Fruit fly (Drosophila melanogaster) ovary, adult (tissue): ENCODE results near the gene fig.

Experiments used
- CG17801 ChIP-seq: fragments of 200-800 bp; optimal IDR thresholded peaks from 2 replicates; lab custom pipeline; 2019; ENCODE audit warnings: missing biosample characterization, mild to moderate bottlenecking, missing genetic modification characterization, moderate library complexity; ENCODE audit not compliant: partially characterized antibody

Gene fig

dm6 chr3R:29772090-29772794 lies 8.0 kb downstream of the fig start:
- no peak for TF ChIP-seq CG17801 (GFP tag; lab: Kevin White, UChicago)

dm6 chr3R:29771645-29772089 lies 8.6 kb downstream of the fig start:
- no peak for TF ChIP-seq CG17801 (GFP tag; lab: Kevin White, UChicago)

dm6 chr3R:29770930-29771329 lies 9.3 kb downstream of the fig start:
- no peak for TF ChIP-seq CG17801 (GFP tag; lab: Kevin White, UChicago)

- TF ChIP-seq CG17801 (GFP tag; lab: Kevin White, UChicago), result no peak
Measured at dm6 chr3R:29767236-29767635, 13.0 kb downstream of the fig start.

dm6 chr3R:29765267-29766095 lies 14.8 kb downstream of the fig start, which contains the start of gene kay:
TSS of gene kay (plus strand) at chr3R:29765995.
- TF ChIP-seq CG17801 (GFP tag; lab: Kevin White, UChicago), result no peak

dm6 chr3R:29764249-29765042 lies 15.8 kb downstream of the fig start:
- TF ChIP-seq CG17801 (GFP tag; lab: Kevin White, UChicago), result no peak

- TF ChIP-seq CG17801 (GFP tag; lab: Kevin White, UChicago), result no peak
Measured at dm6 chr3R:29763804-29764203, 16.4 kb downstream of the fig start.

dm6 chr3R:29763154-29763553 lies 17.1 kb downstream of the fig start:
- peak; percentile 52 for TF ChIP-seq CG17801 (GFP tag; lab: Kevin White, UChicago)

- no peak for TF ChIP-seq CG17801 (GFP tag; lab: Kevin White, UChicago)
Measured at dm6 chr3R:29762297-29762696, 18.0 kb downstream of the fig start.

dm6 chr3R:29761569-29761968 lies 18.7 kb downstream of the fig start:
- no peak for TF ChIP-seq CG17801 (GFP tag; lab: Kevin White, UChicago)

- no peak for TF ChIP-seq CG17801 (GFP tag; lab: Kevin White, UChicago)
Measured at dm6 chr3R:29760042-29760441, 20.2 kb downstream of the fig start.

- TF ChIP-seq CG17801 (GFP tag; lab: Kevin White, UChicago), result no peak
Measured at dm6 chr3R:29758734-29759131, 21.5 kb downstream of the fig start.

dm6 chr3R:29758129-29758733 lies 22.0 kb downstream of the fig start:
- no peak for TF ChIP-seq CG17801 (GFP tag; lab: Kevin White, UChicago)

dm6 chr3R:29757681-29758080 lies 22.6 kb downstream of the fig start:
- TF ChIP-seq CG17801 (GFP tag; lab: Kevin White, UChicago), result no peak

dm6 chr3R:29757226-29757625 lies 23.0 kb downstream of the fig start:
- no peak for TF ChIP-seq CG17801 (GFP tag; lab: Kevin White, UChicago)
